Fruit fly (Drosophila melanogaster) whole organism, adult: Measurements from ENCODE around the gene f.

Experiments
- CG14711 ChIP-seq: fragments of 200-800 bp; sonication (Bioruptor generic); optimal IDR thresholded peaks from 2 replicates; lab custom pipeline; 2018; ENCODE audit warnings: missing biosample characterization, mild to moderate bottlenecking, missing genetic modification characterization, moderate library complexity
- CG33017 ChIP-seq: fragments of 200-800 bp; sonication (Bioruptor generic); optimal IDR thresholded peaks from 2 replicates; lab custom pipeline; 2018; ENCODE audit warnings: missing biosample characterization, mild to moderate bottlenecking, missing genetic modification characterization, moderate library complexity
- CG5204 ChIP-seq: fragments of 200-800 bp; sonication (Bioruptor generic); optimal IDR thresholded peaks from 2 replicates; lab custom pipeline; 2016; ENCODE audit warnings: missing biosample characterization, missing genetic modification characterization
- CG7101 ChIP-seq: fragments of 200-800 bp; sonication (Bioruptor generic); optimal IDR thresholded peaks from 2 replicates; lab custom pipeline; 2018; ENCODE audit warnings: missing biosample characterization, mild to moderate bottlenecking, missing genetic modification characterization, moderate library complexity
- Hr96 ChIP-seq: fragments of 200-800 bp; sonication (Bioruptor generic); optimal IDR thresholded peaks from 2 replicates; lab custom pipeline; 2016; ENCODE audit warnings: missing biosample characterization, missing genetic modification characterization
- Mnt ChIP-seq: fragments of 200-800 bp; sonication (Bioruptor generic); optimal IDR thresholded peaks from 2 replicates; lab custom pipeline; 2016; ENCODE audit warnings: missing biosample characterization, mild to moderate bottlenecking, missing genetic modification characterization
- kay ChIP-seq: fragments of 200-800 bp; sonication (Bioruptor generic); peaks from one replicate; lab custom pipeline; 2016; ENCODE audit warnings: missing biosample characterization, missing genetic modification characterization, borderline replicate concordance
- ovo ChIP-seq: fragments of 200-800 bp; sonication (Bioruptor generic); optimal IDR thresholded peaks from 2 replicates; lab custom pipeline; 2016; ENCODE audit warnings: missing biosample characterization, missing genetic modification characterization
- toe ChIP-seq: fragments of 200-800 bp; sonication (Bioruptor generic); optimal IDR thresholded peaks from 2 replicates; lab custom pipeline; 2016; ENCODE audit warnings: missing biosample characterization, missing genetic modification characterization

- TF ChIP-seq Hr96 (no peak), CG7101 (tag; lab: Kevin White, UChicago) (no peak), toe (no peak), CG33017 (tag; lab: Kevin White, UChicago) (no peak), ovo (no peak), CG14711 (tag; lab: Kevin White, UChicago) (no peak), CG5204 (GFP tag; lab: Kevin White, UChicago) (no peak), kay (GFP tag; lab: Kevin White, UChicago) (no peak), Mnt (GFP tag; lab: Kevin White, UChicago) (no peak)
These were observed 61.6 kb downstream of the f start for dm6 chrX:17294169-17294833.
